Fruit fly (Drosophila melanogaster) whole organism, embryonic: ENCODE measurements around the gene odd.
A peak's percentile ranks its signal among the peaks of the same experiment; 100 is the strongest.

ENCODE experiments used
- Atf6 ChIP-seq: fragments of 200-800 bp; sonication (Bioruptor generic); IDR thresholded peaks from 2 replicates; pipeline ENCODE4 v1.3.6; 2022; ENCODE audit warnings: missing biosample characterization, missing genetic modification characterization
- Blimp-1 ChIP-seq: fragments of 200-800 bp; sonication (Bioruptor generic); optimal IDR thresholded peaks from 3 replicates; lab custom pipeline; 2018; ENCODE audit warnings: missing biosample characterization, missing genetic modification characterization, mild to moderate bottlenecking, moderate library complexity, missing genetic modification reagents
- C15 ChIP-seq: fragments of 200-800 bp; sonication (Bioruptor generic); IDR thresholded peaks from 3 replicates; pipeline ENCODE4 v1.3.6; 2022; ENCODE audit warnings: missing biosample characterization, missing genetic modification characterization
- CG10147 ChIP-seq: fragments of 200-800 bp; sonication (Bioruptor generic); optimal IDR thresholded peaks from 2 replicates; lab custom pipeline; 2019; ENCODE audit warnings: missing biosample characterization, mild to moderate bottlenecking, missing genetic modification characterization, moderate library complexity
- CG10267 ChIP-seq: fragments of 200-800 bp; sonication (Bioruptor generic); optimal IDR thresholded peaks from 2 replicates; lab custom pipeline; 2018; ENCODE audit warnings: missing biosample characterization, mild to moderate bottlenecking, missing genetic modification characterization, moderate library complexity
- CG10462 ChIP-seq: fragments of 200-800 bp; sonication (Bioruptor generic); optimal IDR thresholded peaks from 2 replicates; lab custom pipeline; 2016; ENCODE audit warnings: missing biosample characterization, missing genetic modification characterization
- CG11456 ChIP-seq: fragments of 200-800 bp; sonication (Bioruptor generic); IDR thresholded peaks from 3 replicates; pipeline ENCODE4 v1.3.6; 2022; ENCODE audit warnings: missing biosample characterization, missing genetic modification characterization
- CG12659 ChIP-seq: fragments of 200-800 bp; sonication (Bioruptor generic); optimal IDR thresholded peaks from 3 replicates; lab custom pipeline; 2017; ENCODE audit warnings: mild to moderate bottlenecking, missing biosample characterization, missing genetic modification reagents, missing genetic modification characterization
- CG13624 ChIP-seq: fragments of 200-800 bp; sonication (Bioruptor generic); optimal IDR thresholded peaks from 2 replicates; lab custom pipeline; 2016; ENCODE audit warnings: missing biosample characterization, missing genetic modification characterization
- CG14014 ChIP-seq: fragments of 200-800 bp; sonication (Bioruptor generic); IDR thresholded peaks from 2 replicates; pipeline ENCODE4 v1.3.6; 2022; ENCODE audit warnings: missing biosample characterization, missing genetic modification characterization
- CG1529 ChIP-seq: fragments of 200-800 bp; sonication (Bioruptor generic); optimal IDR thresholded peaks from 3 replicates; lab custom pipeline; 2018; ENCODE audit warnings: missing biosample characterization, missing genetic modification characterization
- CG17359 ChIP-seq: fragments of 200-800 bp; sonication (Bioruptor generic); optimal IDR thresholded peaks from 3 replicates; lab custom pipeline; 2018; ENCODE audit warnings: missing biosample characterization, mild to moderate bottlenecking, missing genetic modification characterization, moderate library complexity
- CG1832 ChIP-seq: fragments of 200-800 bp; sonication (Bioruptor generic); optimal IDR thresholded peaks from 2 replicates; lab custom pipeline; 2017; ENCODE audit warnings: missing biosample characterization, mild to moderate bottlenecking, missing genetic modification characterization, inconsistent platforms
- CG2875 ChIP-seq: fragments of 200-800 bp; sonication (Bioruptor generic); optimal IDR thresholded peaks from 2 replicates; lab custom pipeline; 2017; ENCODE audit warnings: missing biosample characterization, mild to moderate bottlenecking, missing genetic modification characterization, missing genetic modification reagents
- CG3065 ChIP-seq: fragments of 200-800 bp; sonication (Bioruptor generic); optimal IDR thresholded peaks from 2 replicates; lab custom pipeline; 2016; ENCODE audit warnings: missing biosample characterization, missing genetic modification characterization
- CG32767 ChIP-seq: fragments of 200-800 bp; sonication (Bioruptor generic); IDR thresholded peaks from 2 replicates; pipeline ENCODE4 v1.3.6; 2022; ENCODE audit warnings: missing biosample characterization, missing genetic modification characterization
- CG3281 ChIP-seq: fragments of 200-800 bp; sonication (Bioruptor generic); optimal IDR thresholded peaks from 3 replicates; lab custom pipeline; 2017; ENCODE audit warnings: missing biosample characterization, mild to moderate bottlenecking, missing genetic modification characterization
- CG7271 ChIP-seq: fragments of 200-800 bp; sonication (Bioruptor generic); optimal IDR thresholded peaks from 2 replicates; lab custom pipeline; 2018; ENCODE audit warnings: missing biosample characterization, mild to moderate bottlenecking, missing genetic modification characterization, moderate library complexity
- CG7745 ChIP-seq: fragments of 200-800 bp; sonication (Bioruptor generic); optimal IDR thresholded peaks from 2 replicates; lab custom pipeline; 2018; ENCODE audit warnings: missing biosample characterization, mild to moderate bottlenecking, missing genetic modification characterization, moderate library complexity
- CG7786 ChIP-seq: fragments of 200-800 bp; sonication (Bioruptor generic); optimal IDR thresholded peaks from 2 replicates; lab custom pipeline; 2016; ENCODE audit warnings: missing biosample characterization, missing genetic modification characterization
- CG8281 ChIP-seq: fragments of 200-800 bp; sonication (Bioruptor generic); optimal IDR thresholded peaks from 2 replicates; lab custom pipeline; 2018; ENCODE audit warnings: missing biosample characterization, mild to moderate bottlenecking, missing genetic modification characterization, moderate library complexity
- CG8290 ChIP-seq, 3 experiments: fragments of 200-800 bp; sonication (Bioruptor generic); optimal IDR thresholded peaks; 2 replicates each; lab custom pipeline; 2016 to 2019; ENCODE audit warnings: missing biosample characterization in 3 of 3, missing genetic modification characterization in 3 of 3, mild to moderate bottlenecking in 2 of 3, moderate library complexity in 1 of 3
- Dp ChIP-seq: fragments of 200-800 bp; sonication (Bioruptor generic); optimal IDR thresholded peaks from 2 replicates; lab custom pipeline; 2018; ENCODE audit warnings: missing biosample characterization, mild to moderate bottlenecking, missing genetic modification characterization, moderate library complexity
- Dref ChIP-seq: fragments of 200-800 bp; sonication (Bioruptor generic); IDR thresholded peaks from 2 replicates; pipeline ENCODE4 v1.3.6; 2022; ENCODE audit warnings: missing biosample characterization, missing genetic modification characterization
- E2f1 ChIP-seq: fragments of 200-800 bp; sonication (Bioruptor generic); IDR thresholded peaks from 2 replicates; pipeline ENCODE4 v1.3.6; 2022; ENCODE audit warnings: missing biosample characterization, missing genetic modification characterization
- E2f2 ChIP-seq: fragments of 200-800 bp; sonication (Bioruptor generic); IDR thresholded peaks from 2 replicates; pipeline ENCODE4 v1.3.6; 2022; ENCODE audit warnings: missing biosample characterization, missing genetic modification characterization
- HLHmδ ChIP-seq: fragments of 200-800 bp; sonication (Bioruptor generic); optimal IDR thresholded peaks from 2 replicates; lab custom pipeline; 2018; ENCODE audit warnings: missing biosample characterization, mild to moderate bottlenecking, missing genetic modification characterization, moderate library complexity
- HmgD ChIP-seq: fragments of 200-800 bp; sonication (Bioruptor generic); optimal IDR thresholded peaks from 3 replicates; lab custom pipeline; 2016; ENCODE audit warnings: missing biosample characterization, missing genetic modification characterization
- Hr3 ChIP-seq: fragments of 200-800 bp; sonication (Bioruptor generic); optimal IDR thresholded peaks from 3 replicates; lab custom pipeline; 2016; ENCODE audit warnings: missing biosample characterization, missing genetic modification characterization
- MTF-1 ChIP-seq: fragments of 200-800 bp; sonication (Bioruptor generic); optimal IDR thresholded peaks from 2 replicates; lab custom pipeline; 2018; ENCODE audit warnings: missing biosample characterization, mild to moderate bottlenecking, missing genetic modification characterization, borderline replicate concordance
- Max ChIP-seq: fragments of 200-800 bp; sonication (Bioruptor generic); optimal IDR thresholded peaks from 2 replicates; lab custom pipeline; 2016; ENCODE audit warnings: missing biosample characterization, mild to moderate bottlenecking, missing genetic modification characterization
- ap ChIP-seq: fragments of 200-800 bp; sonication (Bioruptor generic); IDR thresholded peaks from 2 replicates; pipeline ENCODE4 v1.3.6; 2022; ENCODE audit warnings: missing biosample characterization, missing genetic modification characterization
- ase ChIP-seq: fragments of 200-800 bp; sonication (Bioruptor generic); IDR thresholded peaks from 3 replicates; pipeline ENCODE4 v1.3.6; 2022; ENCODE audit warnings: missing biosample characterization, missing genetic modification characterization
- ash1 ChIP-seq: fragments of 200-800 bp; sonication (Bioruptor generic); optimal IDR thresholded peaks from 2 replicates; lab custom pipeline; 2018; ENCODE audit warnings: missing biosample characterization, mild to moderate bottlenecking, missing genetic modification characterization
- az2 ChIP-seq: fragments of 200-800 bp; sonication (Bioruptor generic); optimal IDR thresholded peaks from 3 replicates; lab custom pipeline; 2016; ENCODE audit warnings: missing biosample characterization, missing genetic modification characterization
- chinmo ChIP-seq: fragments of 200-800 bp; sonication (Bioruptor generic); IDR thresholded peaks from 4 replicates; pipeline ENCODE4 v1.3.6; 2022; ENCODE audit warnings: missing biosample characterization, missing genetic modification characterization; ENCODE audit not compliant: partially characterized antibody
- cwo ChIP-seq: fragments of 200-800 bp; sonication (Bioruptor generic); optimal IDR thresholded peaks from 3 replicates; lab custom pipeline; 2017; ENCODE audit warnings: missing biosample characterization, missing genetic modification characterization, mild to moderate bottlenecking, moderate library complexity, missing genetic modification reagents
- emc ChIP-seq: fragments of 200-800 bp; sonication (Bioruptor generic); optimal IDR thresholded peaks from 2 replicates; lab custom pipeline; 2016; ENCODE audit warnings: missing biosample characterization, missing genetic modification characterization
- ewg ChIP-seq: fragments of 200-800 bp; sonication (Bioruptor generic); optimal IDR thresholded peaks from 3 replicates; lab custom pipeline; 2017; ENCODE audit warnings: mild to moderate bottlenecking, missing biosample characterization, missing genetic modification reagents, missing genetic modification characterization
- gcm ChIP-seq: fragments of 200-800 bp; sonication (Bioruptor generic); optimal IDR thresholded peaks from 2 replicates; lab custom pipeline; 2019; ENCODE audit warnings: missing biosample characterization, mild to moderate bottlenecking, missing genetic modification characterization, moderate library complexity
- her ChIP-seq: fragments of 200-800 bp; sonication (Bioruptor generic); optimal IDR thresholded peaks from 2 replicates; lab custom pipeline; 2016; ENCODE audit warnings: missing biosample characterization, missing genetic modification characterization
- inv ChIP-seq: fragments of 200-800 bp; sonication (Bioruptor generic); IDR thresholded peaks from 2 replicates; pipeline ENCODE4 v1.3.6; 2022; ENCODE audit warnings: missing biosample characterization, missing genetic modification characterization; ENCODE audit not compliant: partially characterized antibody
- kni ChIP-seq: fragments of 200-800 bp; sonication (Bioruptor generic); optimal IDR thresholded peaks from 3 replicates; lab custom pipeline; 2017; ENCODE audit warnings: mild to moderate bottlenecking, missing biosample characterization, missing genetic modification reagents, missing genetic modification characterization
- otp ChIP-seq: fragments of 200-800 bp; sonication (Bioruptor generic); IDR thresholded peaks from 3 replicates; pipeline ENCODE4, ENCODE4 v1.3.6; 2022; ENCODE audit warnings: missing biosample characterization, missing genetic modification characterization
- peb ChIP-seq: fragments of 200-800 bp; sonication (Bioruptor generic); IDR thresholded peaks from 2 replicates; pipeline ENCODE4 v1.3.6; 2022; ENCODE audit warnings: missing biosample characterization, missing genetic modification characterization
- sisA ChIP-seq: fragments of 200-800 bp; sonication (Bioruptor generic); IDR thresholded peaks from 2 replicates; pipeline ENCODE4 v1.3.6; 2022; ENCODE audit warnings: missing biosample characterization, missing genetic modification characterization
- sr ChIP-seq: fragments of 200-800 bp; sonication (Bioruptor generic); IDR thresholded peaks from 3 replicates; pipeline ENCODE4 v1.3.6; 2022; ENCODE audit warnings: missing biosample characterization, missing genetic modification characterization
- tio ChIP-seq: fragments of 200-800 bp; sonication (Bioruptor generic); optimal IDR thresholded peaks from 2 replicates; lab custom pipeline; 2017; ENCODE audit warnings: missing biosample characterization, missing genetic modification characterization, inconsistent platforms
- ttk ChIP-seq: fragments of 200-800 bp; sonication (Bioruptor generic); IDR thresholded peaks from 2 replicates; pipeline ENCODE4 v2.1.2; 2022; ENCODE audit warnings: missing biosample characterization, missing genetic modification characterization
- vvl ChIP-seq: fragments of 200-800 bp; sonication (Bioruptor generic); IDR thresholded peaks from 2 replicates; pipeline ENCODE4 v1.3.6; 2022; ENCODE audit warnings: missing biosample characterization, missing genetic modification characterization
- z ChIP-seq: fragments of 200-800 bp; sonication (Bioruptor generic); IDR thresholded peaks from 3 replicates; pipeline ENCODE4 v1.3.6; 2022; ENCODE audit warnings: missing biosample characterization, missing genetic modification characterization

Gene odd

dm6 chr2L:3628819-3629218 lies 22.3 kb upstream of the odd start (continued):
- TF ChIP-seq ash1 (peak; percentile 67), CG3065 (peak; percentile 33), Hr3 (GFP tag; lab: Kevin White, UChicago) (peak; percentile 25), HLHmδ (GFP tag; lab: Kevin White, UChicago) (peak; percentile 94), Max (GFP tag; lab: Kevin White, UChicago) (no peak), CG1832 (no peak), Atf6 (GFP tag; lab: Robert Waterston, UW) (peak; percentile 60), CG2875 (GFP tag; lab: Kevin White, UChicago) (peak; percentile 81), CG14014 (GFP tag; lab: Robert Waterston, UW) (peak; percentile 87; the same call in 1 of the 2 replicates), MTF-1 (GFP tag; lab: Kevin White, UChicago) (peak; percentile 95), CG13624 (GFP tag; lab: Kevin White, UChicago) (no peak), ewg (GFP tag; lab: Kevin White, UChicago) (no peak), CG17359 (tag; lab: Kevin White, UChicago) (peak; percentile 74), ap (GFP tag; lab: Robert Waterston, UW) (peak; percentile 37; the same call in 1 of the 2 replicates), CG11456 (GFP tag; lab: Robert Waterston, UW) (peak; percentile 71; the same call in 1 of the 3 replicates), ase (GFP tag; lab: Robert Waterston, UW) (no peak; the same call in 2 of the 3 replicates), otp (GFP tag; lab: Robert Waterston, UW) (peak; percentile 87), HmgD (GFP tag; lab: Kevin White, UChicago) (no peak), CG7271 (tag; lab: Kevin White, UChicago) (peak; percentile 80), Dp (GFP tag; lab: Kevin White, UChicago) (no peak), E2f1 (GFP tag; lab: Robert Waterston, UW) (peak; percentile 51; the same call in 1 of the 2 replicates), az2 (GFP tag; lab: Kevin White, UChicago) (no peak), CG3281 (peak; percentile 78), CG8290 (GFP tag; optimal IDR thresholded peaks at IDR 0.05; lab: Kevin White, UChicago) (peak; percentile 95), CG8290 (tag; optimal IDR thresholded peaks at IDR 0.05; lab: Kevin White, UChicago) (peak in 1 of 2 experiments; percentile 36), her (peak; percentile 58), CG10462 (GFP tag; lab: Kevin White, UChicago) (peak; percentile 90), kni (GFP tag; lab: Kevin White, UChicago) (peak; percentile 96), tio (GFP tag; lab: Kevin White, UChicago) (peak; percentile 70), Blimp-1 (GFP tag; lab: Kevin White, UChicago) (peak; percentile 80), inv (GFP tag; lab: Robert Waterston, UW) (no peak), peb (GFP tag; lab: Robert Waterston, UW) (peak; percentile 59), vvl (GFP tag; lab: Robert Waterston, UW) (peak; percentile 80), CG10267 (tag; lab: Kevin White, UChicago) (peak; percentile 73), E2f2 (no peak), ttk (no peak), CG7786 (GFP tag; lab: Kevin White, UChicago) (peak; percentile 62), C15 (peak; percentile 49; the same call in 1 of the 3 replicates), CG32767 (GFP tag; lab: Robert Waterston, UW) (0 out of 2 replicates have a peak, but pooled peaks have one; percentile 21), z (peak; percentile 72; the same call in 2 of the 3 replicates)
- TF ChIP-seq, all 482 proteins: peak for 272

DNA sequence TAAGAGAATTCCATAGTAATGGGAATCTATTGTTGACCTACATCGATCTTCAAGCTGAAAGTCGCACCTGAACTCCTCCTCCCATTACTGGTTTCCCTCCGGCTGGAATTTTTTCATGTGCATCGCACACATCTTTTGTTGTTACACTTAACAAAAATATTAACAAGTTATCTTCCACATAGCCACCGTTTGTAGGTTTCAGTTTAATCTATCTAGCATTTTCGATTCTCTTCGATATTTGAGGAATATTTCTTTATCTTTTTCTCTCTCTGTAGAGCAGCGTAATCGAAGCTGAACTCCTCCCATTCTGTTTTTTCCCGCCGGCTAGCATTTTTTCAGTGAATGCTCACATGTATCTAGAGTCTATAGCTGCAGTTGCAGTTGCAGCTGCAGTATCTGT lies 18.2 kb upstream of the odd start:
- TF ChIP-seq CG10147 = no peak
- TF ChIP-seq cwo (GFP tag; lab: Kevin White, UChicago) = no peak
- no peak for TF ChIP-seq emc (GFP tag; lab: Kevin White, UChicago)
- no peak for TF ChIP-seq CG8281 (tag; lab: Kevin White, UChicago)
- no peak for TF ChIP-seq Dref (GFP tag; lab: Robert Waterston, UW)
- TF ChIP-seq CG7745 (tag; lab: Kevin White, UChicago) = no peak
- peak; percentile 42; the same call in 1 of the 3 replicates for TF ChIP-seq otp (GFP tag; lab: Robert Waterston, UW)
- TF ChIP-seq sr (GFP tag; lab: Robert Waterston, UW) = no peak
- no peak for TF ChIP-seq gcm (GFP tag; lab: Kevin White, UChicago)
- no peak for TF ChIP-seq chinmo (GFP tag; lab: Robert Waterston, UW)
- peak; percentile 24; the same call in 1 of the 2 replicates for TF ChIP-seq sisA (GFP tag; lab: Robert Waterston, UW)
- no peak for TF ChIP-seq CG12659 (GFP tag; lab: Kevin White, UChicago)
- peak; percentile 32 for TF ChIP-seq CG1529 (GFP tag; lab: Kevin White, UChicago)
- TF ChIP-seq ewg (GFP tag; lab: Kevin White, UChicago) = no peak
